Fruit fly (Drosophila melanogaster) whole organism, pupa: ENCODE measurements around the gene TfAP-2.

Source experiments
- CG10348 ChIP-seq: fragments of 200-800 bp; sonication (Bioruptor generic); IDR thresholded peaks from 2 replicates; pipeline ENCODE4 v1.3.6; 2022; ENCODE audit warnings: missing biosample characterization, missing genetic modification characterization
- CG14655 ChIP-seq: fragments of 200-800 bp; sonication (Bioruptor generic); optimal IDR thresholded peaks from 3 replicates; lab custom pipeline; 2017; ENCODE audit warnings: mild to moderate bottlenecking, missing biosample characterization, missing genetic modification reagents, missing genetic modification characterization
- CG15710 ChIP-seq: fragments of 200-800 bp; sonication (Bioruptor generic); optimal IDR thresholded peaks from 2 replicates; lab custom pipeline; 2018; ENCODE audit warnings: missing biosample characterization, mild to moderate bottlenecking, missing genetic modification characterization, moderate library complexity
- CG32121 ChIP-seq: fragments of 200-800 bp; sonication (Bioruptor generic); IDR thresholded peaks from 2 replicates; pipeline ENCODE4 v1.3.6; 2022; ENCODE audit warnings: missing biosample characterization, missing genetic modification characterization
- CG34367 ChIP-seq: fragments of 200-800 bp; sonication (Bioruptor generic); optimal IDR thresholded peaks from 2 replicates; lab custom pipeline; 2018; ENCODE audit warnings: missing biosample characterization, mild to moderate bottlenecking, missing genetic modification characterization
- CG4496 ChIP-seq: fragments of 200-800 bp; sonication (Bioruptor generic); IDR thresholded peaks from 3 replicates; pipeline ENCODE4 v1.3.6; 2022; ENCODE audit warnings: missing biosample characterization, missing genetic modification characterization
- CG8159 ChIP-seq: fragments of 200-800 bp; sonication (Bioruptor generic); optimal IDR thresholded peaks from 3 replicates; lab custom pipeline; 2018; ENCODE audit warnings: missing biosample characterization, mild to moderate bottlenecking, missing genetic modification characterization, moderate library complexity
- EcR ChIP-seq: fragments of 200-800 bp; sonication (Bioruptor generic); optimal IDR thresholded peaks from 3 replicates; lab custom pipeline; 2019; ENCODE audit warnings: missing biosample characterization, missing genetic modification characterization, mild to moderate bottlenecking, moderate library complexity, missing genetic modification reagents
- Pif1A ChIP-seq: fragments of 200-800 bp; sonication (Bioruptor generic); optimal IDR thresholded peaks from 3 replicates; lab custom pipeline; 2016; ENCODE audit warnings: missing biosample characterization, missing genetic modification characterization
- Snoo ChIP-seq: fragments of 200-800 bp; sonication (Bioruptor generic); optimal IDR thresholded peaks from 3 replicates; lab custom pipeline; 2017; ENCODE audit warnings: missing biosample characterization, mild to moderate bottlenecking, missing genetic modification characterization, inconsistent platforms
- fd96Ca ChIP-seq: fragments of 200-800 bp; sonication (Bioruptor generic); IDR thresholded peaks from 3 replicates; pipeline ENCODE4 v1.3.6; 2022; ENCODE audit warnings: missing biosample characterization, missing genetic modification characterization
- gl ChIP-seq: fragments of 200-800 bp; sonication (Bioruptor generic); optimal IDR thresholded peaks from 2 replicates; lab custom pipeline; 2018; ENCODE audit warnings: missing biosample characterization, mild to moderate bottlenecking, missing genetic modification characterization

dm6 chr3L:21617354-21617753 is 30.7 kb downstream of the TfAP-2 start, which contains the start of the genes S1P and CG11307:
- TF ChIP-seq CG8159 (tag; lab: Kevin White, UChicago) (no peak), CG14655 (GFP tag; lab: Kevin White, UChicago) (no peak), CG15710 (tag; lab: Kevin White, UChicago) (no peak), EcR (GFP tag; lab: Kevin White, UChicago) (no peak), Snoo (tag; lab: Kevin White, UChicago) (no peak), gl (tag; lab: Kevin White, UChicago) (no peak), CG10348 (no peak), CG32121 (GFP tag; lab: Robert Waterston, UW) (no peak), CG4496 (GFP tag; lab: Robert Waterston, UW) (no peak), Pif1A (GFP tag; lab: Kevin White, UChicago) (no peak), CG34367 (no peak), fd96Ca (no peak)
